Fruit fly (Drosophila melanogaster) whole organism, prepupa: ENCODE results near the gene CG15145.

Source experiments
- Blimp-1 ChIP-seq: fragments of 200-800 bp; sonication (Bioruptor generic); optimal IDR thresholded peaks from 3 replicates; lab custom pipeline; 2017; ENCODE audit warnings: missing biosample characterization, missing genetic modification characterization, mild to moderate bottlenecking, moderate library complexity, missing genetic modification reagents
- CG10631 ChIP-seq: fragments of 200-800 bp; sonication (Bioruptor generic); optimal IDR thresholded peaks from 2 replicates; lab custom pipeline; 2016; ENCODE audit warnings: missing biosample characterization, missing genetic modification characterization
- CG10669 ChIP-seq: fragments of 200-800 bp; sonication (Bioruptor generic); optimal IDR thresholded peaks from 3 replicates; lab custom pipeline; 2018; ENCODE audit warnings: missing biosample characterization, mild to moderate bottlenecking, missing genetic modification characterization, moderate library complexity
- CG11294 ChIP-seq: fragments of 200-800 bp; sonication (Bioruptor generic); IDR thresholded peaks from 2 replicates; pipeline ENCODE4 v1.3.6; 2022; ENCODE audit warnings: missing biosample characterization, missing genetic modification characterization
- CG11762 ChIP-seq: fragments of 200-800 bp; sonication (Bioruptor generic); optimal IDR thresholded peaks from 3 replicates; lab custom pipeline; 2016; ENCODE audit warnings: missing biosample characterization, missing genetic modification characterization; ENCODE audit not compliant: insufficient read depth
- CG11902 ChIP-seq: fragments of 200-800 bp; sonication (Bioruptor generic); optimal IDR thresholded peaks from 3 replicates; lab custom pipeline; 2016; ENCODE audit warnings: missing biosample characterization, missing genetic modification characterization
- CG15336 ChIP-seq: fragments of 200-800 bp; sonication (Bioruptor generic); IDR thresholded peaks from 2 replicates; pipeline ENCODE4 v1.3.6; 2022; ENCODE audit warnings: missing biosample characterization, missing genetic modification characterization
- CG1621 ChIP-seq: fragments of 200-800 bp; sonication (Bioruptor generic); optimal IDR thresholded peaks from 3 replicates; lab custom pipeline; 2018; ENCODE audit warnings: missing biosample characterization, mild to moderate bottlenecking, missing genetic modification characterization
- CG16779 ChIP-seq: fragments of 200-800 bp; sonication (Bioruptor generic); optimal IDR thresholded peaks from 3 replicates; lab custom pipeline; 2017; ENCODE audit warnings: missing biosample characterization, mild to moderate bottlenecking, missing genetic modification characterization
- CG3032 ChIP-seq: fragments of 200-800 bp; optimal IDR thresholded peaks from 2 replicates; lab custom pipeline; 2019; ENCODE audit warnings: missing biosample characterization, mild to moderate bottlenecking, missing genetic modification characterization, moderate library complexity
- CG31627 ChIP-seq: fragments of 200-800 bp; sonication (Bioruptor generic); optimal IDR thresholded peaks from 3 replicates; lab custom pipeline; 2016; ENCODE audit warnings: missing biosample characterization, missing genetic modification characterization
- CG34406 ChIP-seq: fragments of 200-800 bp; sonication (Bioruptor generic); optimal IDR thresholded peaks from 3 replicates; lab custom pipeline; 2016; ENCODE audit warnings: missing biosample characterization, missing genetic modification characterization
- CG3919 ChIP-seq: fragments of 200-800 bp; sonication (Bioruptor generic); optimal IDR thresholded peaks from 3 replicates; lab custom pipeline; 2016; ENCODE audit warnings: missing biosample characterization, missing genetic modification characterization
- CG6163 ChIP-seq: fragments of 200-800 bp; sonication (Bioruptor generic); IDR thresholded peaks from 3 replicates; pipeline ENCODE4 v1.3.6; 2022; ENCODE audit warnings: missing biosample characterization, missing genetic modification characterization
- CG6276 ChIP-seq: fragments of 200-800 bp; sonication (Bioruptor generic); optimal IDR thresholded peaks from 2 replicates; lab custom pipeline; 2017; ENCODE audit warnings: missing biosample characterization, mild to moderate bottlenecking, missing genetic modification characterization
- CG6792 ChIP-seq: fragments of 200-800 bp; sonication (Bioruptor generic); optimal IDR thresholded peaks from 3 replicates; lab custom pipeline; 2016; ENCODE audit warnings: missing biosample characterization, missing genetic modification characterization
- CG6808 ChIP-seq: fragments of 200-800 bp; sonication (Bioruptor generic); optimal IDR thresholded peaks from 3 replicates; lab custom pipeline; 2017; ENCODE audit warnings: missing biosample characterization, missing genetic modification characterization, mild to moderate bottlenecking, moderate library complexity, missing genetic modification reagents
- CG7368 ChIP-seq: fragments of 200-800 bp; sonication (Bioruptor generic); optimal IDR thresholded peaks from 3 replicates; lab custom pipeline; 2016; ENCODE audit warnings: missing biosample characterization, missing genetic modification characterization
- CG8319 ChIP-seq: fragments of 200-800 bp; sonication (Bioruptor generic); optimal IDR thresholded peaks from 3 replicates; lab custom pipeline; 2016; ENCODE audit warnings: missing biosample characterization, missing genetic modification characterization
- CG8632 ChIP-seq: fragments of 200-800 bp; sonication (Bioruptor generic); optimal IDR thresholded peaks from 3 replicates; lab custom pipeline; 2016; ENCODE audit warnings: missing biosample characterization, missing genetic modification characterization
- CG9139 ChIP-seq: fragments of 200-800 bp; sonication (Bioruptor generic); optimal IDR thresholded peaks from 3 replicates; lab custom pipeline; 2017; ENCODE audit warnings: missing biosample characterization, mild to moderate bottlenecking, missing genetic modification characterization
- Eip75B ChIP-seq: fragments of 200-800 bp; sonication (Bioruptor generic); optimal IDR thresholded peaks from 3 replicates; lab custom pipeline; 2016; ENCODE audit warnings: missing biosample characterization, missing genetic modification characterization
- Eip93F ChIP-seq: fragments of 200-800 bp; sonication (Bioruptor generic); optimal IDR thresholded peaks from 2 replicates; lab custom pipeline; 2016; ENCODE audit warnings: missing biosample characterization, mild to moderate bottlenecking, missing genetic modification characterization
- Ets21C ChIP-seq: fragments of 200-800 bp; sonication (Bioruptor generic); optimal IDR thresholded peaks from 3 replicates; lab custom pipeline; 2016; ENCODE audit warnings: missing biosample characterization, missing genetic modification characterization
- Ets96B ChIP-seq: fragments of 200-800 bp; optimal IDR thresholded peaks from 2 replicates; lab custom pipeline; 2019; ENCODE audit warnings: missing biosample characterization, mild to moderate bottlenecking, missing genetic modification characterization, moderate library complexity
- Gug ChIP-seq: fragments of 200-800 bp; sonication (Bioruptor generic); IDR thresholded peaks from 2 replicates; pipeline ENCODE4 v1.3.6; 2022; ENCODE audit warnings: missing biosample characterization, missing genetic modification characterization
- Hr38 ChIP-seq: sonication (Bioruptor generic); optimal IDR thresholded peaks from 2 replicates; lab custom pipeline; 2016; ENCODE audit warnings: missing biosample characterization, missing genetic modification characterization
- Hr39 ChIP-seq: fragments of 200-800 bp; sonication (Bioruptor generic); optimal IDR thresholded peaks from 2 replicates; lab custom pipeline; 2016; ENCODE audit warnings: missing biosample characterization, missing genetic modification characterization
- Hr4 ChIP-seq: fragments of 200-800 bp; sonication (Bioruptor generic); optimal IDR thresholded peaks from 3 replicates; lab custom pipeline; 2016; ENCODE audit warnings: missing biosample characterization, missing genetic modification characterization
- Lpt ChIP-seq: fragments of 200-800 bp; sonication (Bioruptor generic); optimal IDR thresholded peaks from 3 replicates; lab custom pipeline; 2016; ENCODE audit warnings: missing biosample characterization, missing genetic modification characterization
- Met ChIP-seq: fragments of 200-800 bp; sonication (Bioruptor generic); optimal IDR thresholded peaks from 3 replicates; lab custom pipeline; 2016; ENCODE audit warnings: missing biosample characterization, missing genetic modification characterization
- OdsH ChIP-seq: fragments of 200-800 bp; sonication (Bioruptor generic); optimal IDR thresholded peaks from 3 replicates; lab custom pipeline; 2016; ENCODE audit warnings: missing biosample characterization, missing genetic modification characterization
- Smox ChIP-seq: fragments of 200-800 bp; sonication (Bioruptor generic); optimal IDR thresholded peaks from 3 replicates; lab custom pipeline; 2016; ENCODE audit warnings: missing biosample characterization, missing genetic modification characterization
- Sox102F ChIP-seq: fragments of 200-800 bp; sonication (Bioruptor generic); optimal IDR thresholded peaks from 2 replicates; lab custom pipeline; 2016; ENCODE audit warnings: missing biosample characterization, mild to moderate bottlenecking, missing genetic modification characterization
- Sox14 ChIP-seq: fragments of 200-800 bp; sonication (Bioruptor generic); optimal IDR thresholded peaks from 3 replicates; lab custom pipeline; 2016; ENCODE audit warnings: missing biosample characterization, missing genetic modification characterization
- achi ChIP-seq: fragments of 200-800 bp; sonication (Bioruptor generic); optimal IDR thresholded peaks from 3 replicates; lab custom pipeline; 2016; ENCODE audit warnings: missing biosample characterization, missing genetic modification characterization
- cyc ChIP-seq: fragments of 200-800 bp; sonication (Bioruptor generic); optimal IDR thresholded peaks from 3 replicates; lab custom pipeline; 2016; ENCODE audit warnings: missing biosample characterization, missing genetic modification characterization
- dsx ChIP-seq: fragments of 200-800 bp; optimal IDR thresholded peaks from 3 replicates; lab custom pipeline; 2019; ENCODE audit warnings: missing biosample characterization, mild to moderate bottlenecking, missing genetic modification characterization, moderate library complexity; ENCODE audit not compliant: poor library complexity, severe bottlenecking
- eg ChIP-seq: fragments of 200-800 bp; sonication (Bioruptor generic); IDR thresholded peaks from 3 replicates; pipeline ENCODE4 v1.3.6; 2022; ENCODE audit warnings: missing biosample characterization, missing genetic modification characterization
- esn ChIP-seq: fragments of 200-800 bp; sonication (Bioruptor generic); optimal IDR thresholded peaks from 2 replicates; lab custom pipeline; 2016; ENCODE audit warnings: missing biosample characterization, mild to moderate bottlenecking, missing genetic modification characterization, moderate library complexity
- fd59A ChIP-seq: fragments of 200-800 bp; sonication (Bioruptor generic); optimal IDR thresholded peaks from 2 replicates; lab custom pipeline; 2017; ENCODE audit warnings: missing biosample characterization, mild to moderate bottlenecking, missing genetic modification characterization, missing genetic modification reagents
- fd85E ChIP-seq: fragments of 200-800 bp; sonication (Bioruptor generic); optimal IDR thresholded peaks from 3 replicates; lab custom pipeline; 2016; ENCODE audit warnings: missing biosample characterization, missing genetic modification characterization
- fkh ChIP-seq: fragments of 200-800 bp; sonication (Bioruptor generic); optimal IDR thresholded peaks from 3 replicates; lab custom pipeline; 2017; ENCODE audit warnings: missing biosample characterization, mild to moderate bottlenecking, missing genetic modification characterization, moderate library complexity
- net ChIP-seq: fragments of 200-800 bp; sonication (Bioruptor generic); optimal IDR thresholded peaks from 3 replicates; lab custom pipeline; 2016; ENCODE audit warnings: missing biosample characterization, missing genetic modification characterization
- pdm3 ChIP-seq: fragments of 200-800 bp; sonication (Bioruptor generic); optimal IDR thresholded peaks from 3 replicates; lab custom pipeline; 2016; ENCODE audit warnings: missing biosample characterization, missing genetic modification characterization
- salr ChIP-seq, 2 experiments: fragments of 200-800 bp; sonication (Bioruptor generic); optimal IDR thresholded peaks; 3 replicates each; lab custom pipeline; 2016 to 2018; ENCODE audit warnings: missing biosample characterization in 2 of 2, missing genetic modification characterization in 2 of 2, mild to moderate bottlenecking in 1 of 2
- spab ChIP-seq: fragments of 200-800 bp; sonication (Bioruptor generic); optimal IDR thresholded peaks from 2 replicates; lab custom pipeline; 2017; ENCODE audit warnings: missing biosample characterization, mild to moderate bottlenecking, missing genetic modification characterization, missing genetic modification reagents
- ss ChIP-seq, 2 experiments: fragments of 200-800 bp; sonication (Bioruptor generic); optimal IDR thresholded peaks; 2 replicates in 1 of 2; 3 replicates in 1 of 2; lab custom pipeline; 2017 to 2018; ENCODE audit warnings: mild to moderate bottlenecking in 2 of 2, missing biosample characterization in 2 of 2, missing genetic modification characterization in 2 of 2, moderate library complexity in 1 of 2
- svp ChIP-seq: fragments of 200-800 bp; sonication (Bioruptor generic); peaks from one replicate; lab custom pipeline; 2016; ENCODE audit warnings: missing biosample characterization, missing genetic modification characterization
- topi ChIP-seq: fragments of 200-800 bp; sonication (Bioruptor generic); optimal IDR thresholded peaks from 3 replicates; lab custom pipeline; 2016; ENCODE audit warnings: missing biosample characterization, missing genetic modification characterization
- vri ChIP-seq: fragments of 200-800 bp; sonication (Bioruptor generic); optimal IDR thresholded peaks from 3 replicates; lab custom pipeline; 2016; ENCODE audit warnings: missing biosample characterization, mild to moderate bottlenecking, missing genetic modification characterization

CG15145 gene

dm6 chr2L:17514090-17514715 lies 17.8 kb downstream of the CG15145 start:
- peak; percentile 44 for TF ChIP-seq Eip75B (GFP tag; lab: Kevin White, UChicago)
- TF ChIP-seq CG6163 (GFP tag; lab: Robert Waterston, UW): 0 out of 3 replicates have a peak, but pooled peaks have one; percentile 26
- TF ChIP-seq CG6276 (GFP tag; lab: Kevin White, UChicago): no peak
- TF ChIP-seq achi: peak; percentile 44
- no peak for TF ChIP-seq Hr4 (GFP tag; lab: Kevin White, UChicago)
- no peak for TF ChIP-seq CG7368 (GFP tag; lab: Kevin White, UChicago)
- TF ChIP-seq CG6808 (GFP tag; lab: Kevin White, UChicago): peak; percentile 53
- TF ChIP-seq CG3032 (tag; lab: Kevin White, UChicago): no peak
- no peak for TF ChIP-seq net
- TF ChIP-seq CG9139 (GFP tag; lab: Kevin White, UChicago): peak; percentile 7
- TF ChIP-seq CG11762: peak; percentile 21
- peak; percentile 57 for TF ChIP-seq Hr39
- TF ChIP-seq salr (GFP tag; optimal IDR thresholded peaks at IDR 0.05; lab: Kevin White, UChicago): no peak
- no peak for TF ChIP-seq fd85E (GFP tag; lab: Kevin White, UChicago)
- peak; percentile 52 for TF ChIP-seq OdsH (GFP tag; lab: Kevin White, UChicago)
- TF ChIP-seq vri (GFP tag; lab: Kevin White, UChicago): peak; percentile 40
- TF ChIP-seq svp (GFP tag; lab: Kevin White, UChicago): peak; percentile 87
- TF ChIP-seq CG8319 (GFP tag; lab: Kevin White, UChicago): peak; percentile 19
- TF ChIP-seq Smox: peak; percentile 63
- peak; percentile 22 for TF ChIP-seq spab
- TF ChIP-seq ss (GFP tag; optimal IDR thresholded peaks at IDR 0.05; lab: Kevin White, UChicago): peak in 1 of 2 experiments; percentile 55
- peak; percentile 38 for TF ChIP-seq Ets21C (GFP tag; lab: Kevin White, UChicago)
- TF ChIP-seq dsx (GFP tag; lab: Kevin White, UChicago): no peak
- peak; percentile 33 for TF ChIP-seq pdm3 (GFP tag; lab: Kevin White, UChicago)
- TF ChIP-seq CG15336 (GFP tag; lab: Robert Waterston, UW): no peak
- TF ChIP-seq Met: peak; percentile 67
- TF ChIP-seq Blimp-1 (GFP tag; lab: Kevin White, UChicago): peak; percentile 14
- peak; percentile 39 for TF ChIP-seq CG3919 (GFP tag; lab: Kevin White, UChicago)
- no peak for TF ChIP-seq CG1621 (tag; lab: Kevin White, UChicago)
- no peak for TF ChIP-seq CG11294
- no peak for TF ChIP-seq cyc (GFP tag; lab: Kevin White, UChicago)
- TF ChIP-seq CG31627: peak; percentile 60
- peak; percentile 27 for TF ChIP-seq CG10631 (GFP tag; lab: Kevin White, UChicago)
- no peak for TF ChIP-seq eg (GFP tag; lab: Robert Waterston, UW)
- no peak for TF ChIP-seq Sox14 (GFP tag; lab: Kevin White, UChicago)
- no peak for TF ChIP-seq esn (GFP tag; lab: Kevin White, UChicago)
- TF ChIP-seq CG16779 (tag; lab: Kevin White, UChicago): no peak
- TF ChIP-seq CG11902 (GFP tag; lab: Kevin White, UChicago): peak; percentile 1
- TF ChIP-seq CG6792 (GFP tag; lab: Kevin White, UChicago): peak; percentile 56
- no peak for TF ChIP-seq fkh (GFP tag; lab: Kevin White, UChicago)
- TF ChIP-seq Gug (GFP tag; lab: Robert Waterston, UW): no peak
- TF ChIP-seq CG10669 (GFP tag; lab: Kevin White, UChicago): peak; percentile 53
- TF ChIP-seq topi (GFP tag; lab: Kevin White, UChicago): no peak
- TF ChIP-seq Ets96B (tag; lab: Kevin White, UChicago): no peak
- TF ChIP-seq Hr38 (GFP tag; lab: Kevin White, UChicago): no peak
- TF ChIP-seq CG8632 (GFP tag; lab: Kevin White, UChicago): peak; percentile 46
- peak; percentile 22 for TF ChIP-seq fd59A (GFP tag; lab: Kevin White, UChicago)
- no peak for TF ChIP-seq Eip93F (GFP tag; lab: Kevin White, UChicago)
- TF ChIP-seq Lpt: no peak
- TF ChIP-seq CG34406 (GFP tag; lab: Kevin White, UChicago): peak; percentile 38
- peak; percentile 43 for TF ChIP-seq Sox102F (GFP tag; lab: Kevin White, UChicago)
